Fruit fly (Drosophila melanogaster) S2 (cell line): ENCODE data around the gene CG3345.

Source experiments
- CG8478 ChIP-seq: fragments of >200 bp; optimal IDR thresholded peaks from 2 replicates; lab custom pipeline; 2018
- CTCF ChIP-seq, 2 experiments: fragments of >200 bp; optimal IDR thresholded peaks; 2 replicates each; lab custom pipeline; 2018

DNA sequence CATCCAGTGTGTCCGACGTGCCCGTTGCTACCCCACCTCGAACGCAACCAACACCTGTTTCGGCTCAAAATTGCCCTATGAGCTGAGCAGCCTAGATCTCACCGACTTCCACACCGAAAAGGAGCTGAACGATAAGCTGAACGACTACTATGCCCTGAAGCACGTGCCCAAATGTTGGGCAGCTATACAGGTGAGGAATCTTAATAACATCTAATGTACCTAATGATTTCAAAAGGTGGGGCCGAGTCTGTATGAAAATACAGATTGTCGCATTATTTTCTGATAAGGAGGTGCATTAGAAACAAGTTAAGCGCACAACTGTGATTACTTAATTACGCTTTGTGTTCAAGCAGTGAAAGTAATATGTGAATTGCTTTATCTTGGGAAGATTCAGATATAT, 9.2 kb downstream of the CG3345 start, which contains the start of gene CG17078:
- TF ChIP-seq CG8478 (lab: Kevin White, UChicago) (no peak), CTCF (optimal IDR thresholded peaks at IDR 0.05; lab: Kevin White, UChicago) (no peak)
